Worm (Caenorhabditis elegans) whole organism, L2 larva: ENCODE data around the gene ZC317.7.

Experiments used
- C34F6.9 ChIP-seq: fragments of 150-350 bp; optimal IDR thresholded peaks from 2 replicates; lab custom pipeline; 2014; ENCODE audit warnings: missing biosample characterization, missing genetic modification characterization
- F13H6.1 ChIP-seq: sonication (generic microtip); optimal IDR thresholded peaks from 2 replicates; lab custom pipeline; 2016; ENCODE audit warnings: missing genetic modification characterization, missing compliant biosample characterization
- R02D3.7 ChIP-seq: fragments of 150-350 bp; optimal IDR thresholded peaks from 2 replicates; lab custom pipeline; 2014; ENCODE audit warnings: missing biosample characterization, missing genetic modification characterization
- Y55F3AM.14 ChIP-seq: fragments of 200-800 bp; sonication (Bioruptor generic); optimal IDR thresholded peaks from 2 replicates; lab custom pipeline; 2018; ENCODE audit warnings: mild to moderate bottlenecking, missing genetic modification characterization, missing compliant biosample characterization
- ZK546.5 ChIP-seq: sonication (generic microtip); optimal IDR thresholded peaks from 2 replicates; lab custom pipeline; 2017; ENCODE audit warnings: missing biosample characterization, missing genetic modification characterization
- alr-1 ChIP-seq: fragments of 150-350 bp; optimal IDR thresholded peaks from 2 replicates; lab custom pipeline; 2014; ENCODE audit warnings: missing biosample characterization, missing genetic modification characterization
- aly-2 ChIP-seq: fragments of 150-350 bp; optimal IDR thresholded peaks from 2 replicates; lab custom pipeline; 2014; ENCODE audit warnings: missing biosample characterization, missing genetic modification characterization
- blmp-1 ChIP-seq: sonication (generic microtip); optimal IDR thresholded peaks from 2 replicates; lab custom pipeline; 2017; ENCODE audit warnings: missing genetic modification characterization, mild to moderate bottlenecking, missing compliant biosample characterization, antibody characterized with exemption, moderate library complexity; ENCODE audit not compliant: insufficient read depth
- dmd-4 ChIP-seq: sonication (generic microtip); optimal IDR thresholded peaks from 2 replicates; lab custom pipeline; 2017; ENCODE audit warnings: missing biosample characterization, missing genetic modification characterization
- egl-27 ChIP-seq: sonication (generic microtip); optimal IDR thresholded peaks from 3 replicates; lab custom pipeline; 2017; ENCODE audit warnings: missing biosample characterization, missing genetic modification reagents, missing genetic modification characterization
- fos-1 ChIP-seq: fragments of 150-350 bp; optimal IDR thresholded peaks from 2 replicates; lab custom pipeline; 2014; ENCODE audit warnings: missing biosample characterization, missing genetic modification characterization
- lin-11 ChIP-seq: fragments of 150-350 bp; sonication (generic microtip); optimal IDR thresholded peaks from 2 replicates; lab custom pipeline; 2014; ENCODE audit warnings: missing biosample characterization, missing genetic modification characterization, inconsistent platforms, mixed read lengths
- lin-13 ChIP-seq: fragments of 150-350 bp; optimal IDR thresholded peaks from 2 replicates; lab custom pipeline; 2014; ENCODE audit warnings: missing biosample characterization, missing genetic modification reagents, missing genetic modification characterization
- lin-39 ChIP-seq: fragments of 150-350 bp; optimal IDR thresholded peaks from 2 replicates; lab custom pipeline; 2014; ENCODE audit warnings: missing biosample characterization, missing genetic modification reagents, missing genetic modification characterization
- mdl-1 ChIP-seq, 2 experiments: fragments of 150-350 bp in 1 of 2; sonication (generic microtip) in 1 of 2; optimal IDR thresholded peaks; 2 replicates each; lab custom pipeline; 2017; ENCODE audit warnings: missing biosample characterization in 2 of 2, missing genetic modification characterization in 2 of 2
- nhr-10 ChIP-seq: sonication (generic microtip); optimal IDR thresholded peaks from 2 replicates; lab custom pipeline; 2017; ENCODE audit warnings: missing biosample characterization, missing genetic modification characterization
- nhr-11 ChIP-seq: fragments of 150-350 bp; optimal IDR thresholded peaks from 2 replicates; lab custom pipeline; 2014; ENCODE audit warnings: missing biosample characterization, missing genetic modification characterization
- nhr-12 ChIP-seq: fragments of 150-350 bp; optimal IDR thresholded peaks from 2 replicates; lab custom pipeline; 2014; ENCODE audit warnings: missing biosample characterization, missing genetic modification characterization
- nhr-129 ChIP-seq: fragments of 150-350 bp; optimal IDR thresholded peaks from 2 replicates; lab custom pipeline; 2014; ENCODE audit warnings: missing biosample characterization, missing genetic modification characterization
- nhr-21 ChIP-seq: fragments of 150-350 bp; optimal IDR thresholded peaks from 2 replicates; lab custom pipeline; 2014; ENCODE audit warnings: missing biosample characterization, missing genetic modification characterization
- nhr-23 ChIP-seq: fragments of 150-350 bp; optimal IDR thresholded peaks from 2 replicates; lab custom pipeline; 2014; ENCODE audit warnings: missing biosample characterization, missing genetic modification reagents, missing genetic modification characterization
- nhr-237 ChIP-seq: fragments of 150-350 bp; optimal IDR thresholded peaks from 2 replicates; lab custom pipeline; 2014; ENCODE audit warnings: missing biosample characterization, missing genetic modification characterization
- nhr-25 ChIP-seq: fragments of 150-350 bp; sonication (generic microtip); optimal IDR thresholded peaks from 3 replicates; lab custom pipeline; 2014; ENCODE audit warnings: missing biosample characterization, missing genetic modification characterization
- nhr-6 ChIP-seq: fragments of 150-350 bp; optimal IDR thresholded peaks from 2 replicates; lab custom pipeline; 2014; ENCODE audit warnings: missing biosample characterization, missing genetic modification characterization
- nhr-77 ChIP-seq: fragments of 150-350 bp; optimal IDR thresholded peaks from 2 replicates; lab custom pipeline; 2014; ENCODE audit warnings: missing biosample characterization, missing genetic modification characterization
- sem-4 ChIP-seq: fragments of 150-350 bp; optimal IDR thresholded peaks from 2 replicates; lab custom pipeline; 2014; ENCODE audit warnings: missing biosample characterization, missing genetic modification reagents, missing genetic modification characterization
- skn-1 ChIP-seq: sonication (generic microtip); optimal IDR thresholded peaks from 2 replicates; lab custom pipeline; 2017; ENCODE audit warnings: missing biosample characterization, missing genetic modification characterization
- sma-3 ChIP-seq: sonication (generic microtip); optimal IDR thresholded peaks from 2 replicates; lab custom pipeline; 2016; ENCODE audit warnings: missing genetic modification reagents, missing genetic modification characterization, missing compliant biosample characterization
- snpc-4 ChIP-seq: fragments of 150-350 bp; optimal IDR thresholded peaks from 2 replicates; lab custom pipeline; 2014; ENCODE audit warnings: missing biosample characterization, missing genetic modification characterization
- unc-55 ChIP-seq: fragments of 150-350 bp; sonication (generic microtip); optimal IDR thresholded peaks from 3 replicates; lab custom pipeline; 2014; ENCODE audit warnings: missing biosample characterization, missing genetic modification reagents, missing genetic modification characterization
- zag-1 ChIP-seq: fragments of 150-350 bp; optimal IDR thresholded peaks from 2 replicates; lab custom pipeline; 2014; ENCODE audit warnings: missing biosample characterization, missing genetic modification characterization
- ztf-1 ChIP-seq: fragments of 200-800 bp; sonication (Bioruptor generic); conservative IDR thresholded peaks from 2 replicates; pipeline ENCODE4 v1.3.6; 2022; ENCODE audit warnings: missing genetic modification characterization, missing compliant biosample characterization
- ztf-11 ChIP-seq: sonication (generic microtip); optimal IDR thresholded peaks from 2 replicates; lab custom pipeline; 2017; ENCODE audit warnings: missing biosample characterization, missing genetic modification characterization

Gene ZC317.7

ce11 chrV:5462894-5463293, 7.9 kb downstream of the ZC317.7 start, which contains the start of gene srg-67:
srg-67 (minus strand) TSS chrV:5462994.
- no peak for TF ChIP-seq blmp-1 (tag; lab: Kevin White, UChicago)
- no peak for TF ChIP-seq nhr-129 (tag; lab: Kevin White, UChicago)
- TF ChIP-seq egl-27 (tag; lab: Kevin White, UChicago): no peak
- no peak for TF ChIP-seq sma-3
- TF ChIP-seq lin-11 (tag; lab: Kevin White, UChicago): no peak
- TF ChIP-seq aly-2 (tag; lab: Kevin White, UChicago): no peak
- no peak for TF ChIP-seq alr-1 (tag; lab: Kevin White, UChicago)
- no peak for TF ChIP-seq nhr-77 (tag; lab: Kevin White, UChicago)
- no peak for TF ChIP-seq F13H6.1 (tag; lab: Kevin White, UChicago)
- TF ChIP-seq dmd-4 (tag; lab: Kevin White, UChicago): no peak
- TF ChIP-seq zag-1 (tag; lab: Kevin White, UChicago): no peak

- TF ChIP-seq nhr-11 (tag; lab: Kevin White, UChicago): no peak
- no peak for TF ChIP-seq skn-1 (tag; lab: Kevin White, UChicago)
- TF ChIP-seq nhr-129 (tag; lab: Kevin White, UChicago): no peak
- TF ChIP-seq nhr-6 (tag; lab: Kevin White, UChicago): no peak
- TF ChIP-seq R02D3.7 (tag; lab: Kevin White, UChicago): no peak
- TF ChIP-seq zag-1 (tag; lab: Kevin White, UChicago): no peak
- no peak for TF ChIP-seq sem-4 (tag; lab: Kevin White, UChicago)
- TF ChIP-seq nhr-23 (tag; lab: Kevin White, UChicago): no peak
- no peak for TF ChIP-seq mdl-1 (tag; optimal IDR thresholded peaks at IDR 0.05; lab: Kevin White, UChicago)
- no peak for TF ChIP-seq nhr-10 (tag; lab: Kevin White, UChicago)
- no peak for TF ChIP-seq Y55F3AM.14 (GFP tag; lab: Kevin White, UChicago)
- no peak for TF ChIP-seq F13H6.1 (tag; lab: Kevin White, UChicago)
- no peak for TF ChIP-seq lin-39 (tag; lab: Kevin White, UChicago)
These were observed 11.0 kb downstream of the ZC317.7 start, which contains the start of gene ZC317.2 for ce11 chrV:5459806-5460205. ZC317.2 (plus strand) TSS chrV:5460106.

- TF ChIP-seq lin-39 (tag; lab: Kevin White, UChicago) (no peak), unc-55 (GFP tag; lab: Kevin White, UChicago) (no peak), sma-3 (no peak), egl-27 (tag; lab: Kevin White, UChicago) (no peak), alr-1 (tag; lab: Kevin White, UChicago) (no peak), ztf-1 (no peak), fos-1 (tag; lab: Kevin White, UChicago) (no peak), C34F6.9 (tag; lab: Kevin White, UChicago) (no peak)
These were observed 15.9 kb downstream of the ZC317.7 start for ce11 chrV:5454955-5455354.

DNA sequence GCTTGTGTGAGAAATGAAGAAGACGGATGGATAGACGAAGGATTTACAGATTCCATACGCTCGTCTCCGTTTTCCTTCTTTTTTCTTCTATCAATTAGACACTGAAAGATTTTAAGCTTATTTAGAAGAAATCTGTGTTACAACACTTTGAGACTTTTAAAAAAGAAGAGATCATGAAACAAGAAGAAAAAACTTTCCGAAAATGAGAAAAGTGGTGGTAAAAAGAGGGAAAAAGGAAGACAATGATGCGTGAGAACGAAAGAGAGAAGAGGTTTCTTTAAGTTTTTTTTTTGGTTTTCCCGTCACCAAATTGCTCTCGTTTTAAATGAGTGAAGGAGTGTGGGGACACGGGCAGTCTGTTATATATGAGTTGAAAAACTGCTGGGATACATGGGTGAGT, 17.2 kb downstream of the ZC317.7 start, which contains the start of gene glc-3:
Gene glc-3 (minus strand): TSS at position 101 of the 400 bp plus-strand sequence.
- no peak for TF ChIP-seq nhr-12 (tag; lab: Kevin White, UChicago)
- no peak for TF ChIP-seq nhr-6 (tag; lab: Kevin White, UChicago)
- no peak for TF ChIP-seq ZK546.5 (tag; lab: Kevin White, UChicago)
- TF ChIP-seq R02D3.7 (tag; lab: Kevin White, UChicago): no peak
- TF ChIP-seq lin-13 (GFP tag; lab: Kevin White, UChicago): no peak
- TF ChIP-seq nhr-11 (tag; lab: Kevin White, UChicago): no peak
- TF ChIP-seq skn-1 (tag; lab: Kevin White, UChicago): no peak
- no peak for TF ChIP-seq zag-1 (tag; lab: Kevin White, UChicago)
- no peak for TF ChIP-seq egl-27 (tag; lab: Kevin White, UChicago)
- no peak for TF ChIP-seq snpc-4 (tag; lab: Kevin White, UChicago)
- TF ChIP-seq sma-3: no peak
- TF ChIP-seq, all 48 proteins: peak for 0

DNA sequence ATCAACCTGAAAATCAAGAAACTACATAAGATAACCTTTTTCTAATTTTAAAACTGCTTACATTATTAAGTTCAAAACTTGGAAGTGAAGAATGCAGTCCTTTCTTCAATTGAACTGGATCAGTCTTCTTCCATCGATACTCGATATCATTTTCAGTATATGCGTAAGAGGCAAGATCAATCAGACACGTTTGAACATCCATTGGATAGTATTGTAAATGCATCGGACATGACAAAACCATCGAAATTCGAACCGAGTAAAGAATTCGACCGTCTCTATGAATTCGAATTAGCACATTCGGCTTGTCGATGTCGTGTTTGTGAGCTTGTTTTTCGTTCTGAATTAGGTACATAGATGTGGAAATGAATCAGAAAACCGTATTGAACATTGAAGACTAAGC, 20.1 kb downstream of the ZC317.7 start:
- TF ChIP-seq nhr-21 (no peak), nhr-25 (no peak), ztf-11 (tag; lab: Kevin White, UChicago) (no peak), dmd-4 (tag; lab: Kevin White, UChicago) (no peak), unc-55 (GFP tag; lab: Kevin White, UChicago) (no peak), blmp-1 (tag; lab: Kevin White, UChicago) (no peak), aly-2 (tag; lab: Kevin White, UChicago) (no peak), nhr-237 (tag; lab: Kevin White, UChicago) (no peak)
